Fruit fly (Drosophila melanogaster): ENCODE measurements around the gene CG32533.

CG32533 gene

dm6 chrX:19479134-19479533, at the start of gene CG32533:
Gene CG32533, minus strand, starts transcription at chrX:19479411.
- TF ChIP-seq psq (optimal IDR thresholded peaks at IDR 0.05) (no peak), pan (optimal IDR thresholded peaks at IDR 0.05) (no peak), Dll (optimal IDR thresholded peaks at IDR 0.05) (no peak), CG8478 (optimal IDR thresholded peaks at IDR 0.05) (no peak), EcR (GFP tag; optimal IDR thresholded peaks at IDR 0.05) (no peak), usp (GFP tag; optimal IDR thresholded peaks at IDR 0.05) (no peak)

dm6 chrX:19522597-19522996, 43.4 kb upstream of the CG32533 start:
- no peak for TF ChIP-seq EcR (GFP tag; optimal IDR thresholded peaks at IDR 0.05)
- peak; percentile 60 for TF ChIP-seq CG8478 (optimal IDR thresholded peaks at IDR 0.05)
- TF ChIP-seq pan (optimal IDR thresholded peaks at IDR 0.05): no peak
- TF ChIP-seq psq (optimal IDR thresholded peaks at IDR 0.05): no peak
- TF ChIP-seq Dll (optimal IDR thresholded peaks at IDR 0.05): peak; percentile 16
- no peak for TF ChIP-seq usp (GFP tag; optimal IDR thresholded peaks at IDR 0.05)

- TF ChIP-seq usp (GFP tag; optimal IDR thresholded peaks at IDR 0.05) (no peak), Dll (optimal IDR thresholded peaks at IDR 0.05) (no peak), pan (optimal IDR thresholded peaks at IDR 0.05) (no peak), CG8478 (optimal IDR thresholded peaks at IDR 0.05) (no peak), psq (optimal IDR thresholded peaks at IDR 0.05) (no peak), EcR (GFP tag; optimal IDR thresholded peaks at IDR 0.05) (no peak)
Measured at dm6 chrX:19521753-19522383, 42.7 kb upstream of the CG32533 start, which contains the start of the genes Idh3a and CoRest. Gene Idh3a, minus strand, starts transcription at chrX:19521810. Gene CoRest, plus strand, starts transcription at chrX:19521929.

- TF ChIP-seq CG8478 (optimal IDR thresholded peaks at IDR 0.05): no peak
Measured at dm6 chrX:19520888-19521287, 41.7 kb upstream of the CG32533 start.

dm6 chrX:19520376-19520775, 41.2 kb upstream of the CG32533 start:
- TF ChIP-seq psq (optimal IDR thresholded peaks at IDR 0.05) (no peak), usp (GFP tag; optimal IDR thresholded peaks at IDR 0.05) (no peak), pan (optimal IDR thresholded peaks at IDR 0.05) (no peak), Dll (optimal IDR thresholded peaks at IDR 0.05) (no peak), EcR (GFP tag; optimal IDR thresholded peaks at IDR 0.05) (no peak), CG8478 (optimal IDR thresholded peaks at IDR 0.05) (no peak)

dm6 chrX:19510204-19510603, 31.0 kb upstream of the CG32533 start:
- TF ChIP-seq psq (optimal IDR thresholded peaks at IDR 0.05) (no peak), usp (GFP tag; optimal IDR thresholded peaks at IDR 0.05) (no peak), CG8478 (optimal IDR thresholded peaks at IDR 0.05) (no peak), Dll (optimal IDR thresholded peaks at IDR 0.05) (no peak), pan (optimal IDR thresholded peaks at IDR 0.05) (no peak), EcR (GFP tag; optimal IDR thresholded peaks at IDR 0.05) (no peak)

dm6 chrX:19505334-19506185, 26.3 kb upstream of the CG32533 start:
- TF ChIP-seq EcR (GFP tag; optimal IDR thresholded peaks at IDR 0.05) (no peak), pan (optimal IDR thresholded peaks at IDR 0.05) (no peak), CG8478 (optimal IDR thresholded peaks at IDR 0.05) (no peak), usp (GFP tag; optimal IDR thresholded peaks at IDR 0.05) (no peak), psq (optimal IDR thresholded peaks at IDR 0.05) (no peak), Dll (optimal IDR thresholded peaks at IDR 0.05) (no peak)

dm6 chrX:19504170-19504765, 25.1 kb upstream of the CG32533 start:
- TF ChIP-seq psq (optimal IDR thresholded peaks at IDR 0.05) (no peak), Dll (optimal IDR thresholded peaks at IDR 0.05) (no peak), CG8478 (optimal IDR thresholded peaks at IDR 0.05) (no peak), EcR (GFP tag; optimal IDR thresholded peaks at IDR 0.05) (no peak), usp (GFP tag; optimal IDR thresholded peaks at IDR 0.05) (no peak), pan (optimal IDR thresholded peaks at IDR 0.05) (no peak)

- TF ChIP-seq EcR (GFP tag; optimal IDR thresholded peaks at IDR 0.05) (no peak), psq (optimal IDR thresholded peaks at IDR 0.05) (no peak), pan (optimal IDR thresholded peaks at IDR 0.05) (no peak), usp (GFP tag; optimal IDR thresholded peaks at IDR 0.05) (no peak), CG8478 (optimal IDR thresholded peaks at IDR 0.05) (no peak), Dll (optimal IDR thresholded peaks at IDR 0.05) (no peak)
Measured at dm6 chrX:19501274-19501673, 22.1 kb upstream of the CG32533 start.

- no peak for TF ChIP-seq psq (optimal IDR thresholded peaks at IDR 0.05)
- no peak for TF ChIP-seq Dll (optimal IDR thresholded peaks at IDR 0.05)
- no peak for TF ChIP-seq pan (optimal IDR thresholded peaks at IDR 0.05)
- TF ChIP-seq usp (GFP tag; optimal IDR thresholded peaks at IDR 0.05): no peak
- no peak for TF ChIP-seq CG8478 (optimal IDR thresholded peaks at IDR 0.05)
- no peak for TF ChIP-seq EcR (GFP tag; optimal IDR thresholded peaks at IDR 0.05)
Measured at dm6 chrX:19498755-19499321, 19.6 kb upstream of the CG32533 start.

- peak; percentile 40 for TF ChIP-seq pan (optimal IDR thresholded peaks at IDR 0.05)
- no peak for TF ChIP-seq EcR (GFP tag; optimal IDR thresholded peaks at IDR 0.05)
- no peak for TF ChIP-seq usp (GFP tag; optimal IDR thresholded peaks at IDR 0.05)
- no peak for TF ChIP-seq psq (optimal IDR thresholded peaks at IDR 0.05)
- no peak for TF ChIP-seq CG8478 (optimal IDR thresholded peaks at IDR 0.05)
Measured at dm6 chrX:19497782-19498440, 18.7 kb upstream of the CG32533 start.

All from whole organism.